Worm (Caenorhabditis elegans): Measurements from ENCODE around the gene C36B7.2.

C36B7.2 gene

DNA sequence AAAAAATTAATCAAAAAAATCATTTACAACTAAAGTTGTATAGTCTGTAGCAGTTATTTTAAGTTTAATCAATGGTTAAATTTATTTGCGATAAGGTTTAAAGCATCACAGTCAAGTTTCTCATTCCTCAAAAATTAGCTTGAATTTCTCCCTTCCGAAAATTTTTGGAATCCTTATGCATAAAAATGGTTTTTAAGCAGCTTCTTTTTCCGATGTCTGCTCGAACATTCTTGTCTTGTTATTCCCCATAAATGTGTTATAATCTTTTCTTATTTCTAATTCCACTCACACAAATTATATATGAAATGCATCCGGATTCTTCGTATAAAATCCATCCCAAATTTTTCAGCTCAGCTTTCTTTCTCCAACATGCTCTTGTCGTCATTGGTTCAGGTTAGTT, 4.7 kb upstream of the C36B7.2 start, which contains the start of gene C36B7.3:
Gene C36B7.3 (plus strand): TSS at position 301 of the 400 bp plus-strand sequence.
- no peak for TF ChIP-seq akir-1 (GFP tag; optimal IDR thresholded peaks at IDR 0.05)
- no peak for TF ChIP-seq snpc-1.1 (tag; optimal IDR thresholded peaks at IDR 0.05; ENCODE audit: insufficient read depth)
- TF ChIP-seq atf-7 (tag; optimal IDR thresholded peaks at IDR 0.05), result no peak
- no peak for TF ChIP-seq egl-44 (GFP tag; IDR thresholded peaks at IDR 0.05)
- TF ChIP-seq chd-7 (tag; optimal IDR thresholded peaks at IDR 0.05), result no peak
- no peak for TF ChIP-seq ztf-3 (GFP tag; optimal IDR thresholded peaks at IDR 0.05)
- TF ChIP-seq sptf-2 (GFP tag; optimal IDR thresholded peaks at IDR 0.05), result no peak

DNA sequence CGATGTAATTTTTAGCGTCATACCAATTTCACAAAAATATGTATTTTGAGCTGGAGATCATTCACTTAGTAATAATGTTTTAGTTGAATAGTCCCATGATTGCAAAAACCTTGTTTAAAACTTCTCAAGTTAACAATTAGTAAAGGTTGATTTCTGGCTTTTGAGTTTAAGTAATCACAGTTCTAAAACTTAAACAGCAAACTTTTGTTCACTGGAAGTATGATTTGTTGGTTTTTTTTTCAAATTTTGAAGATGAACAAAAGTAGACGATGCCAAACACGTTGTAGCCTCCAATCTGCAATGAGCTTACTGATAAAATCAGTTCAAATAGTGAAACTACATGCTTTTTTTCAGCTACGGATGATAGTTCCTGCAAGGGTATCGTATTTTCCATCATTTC, 6.4 kb downstream of the C36B7.2 start, which contains the start of gene C36B7.1:
Gene C36B7.1 (plus strand): TSS at position 301 of the 400 bp plus-strand sequence.
- no peak for TF ChIP-seq F33H1.4 (GFP tag; IDR thresholded peaks at IDR 0.05)
- no peak for TF ChIP-seq F57C9.4 (tag; optimal IDR thresholded peaks at IDR 0.05)
- no peak for TF ChIP-seq madf-10 (tag; optimal IDR thresholded peaks at IDR 0.05)
- TF ChIP-seq cebp-2 (GFP tag; IDR thresholded peaks at IDR 0.05), result no peak
- TF ChIP-seq hlh-12 (tag; optimal IDR thresholded peaks at IDR 0.05), result no peak
- TF ChIP-seq cebp-1 (GFP tag; IDR thresholded peaks at IDR 0.05), result no peak
- no peak for TF ChIP-seq cebp-1 (tag; optimal IDR thresholded peaks at IDR 0.05)
- no peak for TF ChIP-seq ztf-6 (GFP tag; IDR thresholded peaks at IDR 0.05)
- TF ChIP-seq ccch-3 (GFP tag; optimal IDR thresholded peaks at IDR 0.05), result no peak
- no peak for TF ChIP-seq bed-1 (GFP tag; IDR thresholded peaks at IDR 0.05)
- no peak for TF ChIP-seq ztf-3 (GFP tag; optimal IDR thresholded peaks at IDR 0.05)
- TF ChIP-seq unc-130 (GFP tag; optimal IDR thresholded peaks at IDR 0.05), result no peak
- no peak for TF ChIP-seq C06A6.2 (GFP tag; conservative IDR thresholded peaks at IDR 0.05)
- TF ChIP-seq snpc-4 (GFP tag; optimal IDR thresholded peaks at IDR 0.05), result no peak
- no peak for TF ChIP-seq snpc-4 (tag; optimal IDR thresholded peaks at IDR 0.05)
- no peak for TF ChIP-seq nhr-120 (GFP tag; IDR thresholded peaks at IDR 0.05)
- TF ChIP-seq somi-1 (GFP tag; optimal IDR thresholded peaks at IDR 0.05), result no peak
- no peak for TF ChIP-seq lir-1 (GFP tag; conservative IDR thresholded peaks at IDR 0.05)
- TF ChIP-seq ztf-26 (tag; optimal IDR thresholded peaks at IDR 0.05), result no peak
- TF ChIP-seq attf-5 (GFP tag; optimal IDR thresholded peaks at IDR 0.05), result no peak
- no peak for TF ChIP-seq dpff-1 (tag; optimal IDR thresholded peaks at IDR 0.05)
- TF ChIP-seq mxl-1 (tag; optimal IDR thresholded peaks at IDR 0.05), result no peak

DNA sequence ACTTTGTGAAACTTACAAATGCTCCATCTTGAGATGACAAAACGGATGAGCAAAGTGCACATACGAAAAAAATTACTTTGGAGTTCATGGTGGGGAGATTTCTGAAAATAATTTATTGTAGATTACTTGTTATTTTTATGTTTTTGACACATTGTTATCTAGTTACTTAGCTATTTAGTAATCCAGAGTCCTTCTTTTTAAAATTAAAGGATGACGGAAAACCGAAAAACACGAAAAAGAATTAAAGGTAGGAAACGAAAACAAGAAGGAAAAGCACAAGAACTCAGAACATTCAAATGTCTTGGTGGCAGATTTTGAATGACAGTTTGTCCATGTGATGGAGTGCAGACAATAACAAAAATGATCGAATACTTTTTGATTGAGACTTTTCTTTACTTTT, 10.7 kb downstream of the C36B7.2 start, which contains the start of gene hen-1:
Gene hen-1 (minus strand): TSS at position 101 of the 400 bp plus-strand sequence.
- no peak for TF ChIP-seq mxl-1 (tag; optimal IDR thresholded peaks at IDR 0.05)
- TF ChIP-seq F10E7.11 (tag; optimal IDR thresholded peaks at IDR 0.05), result no peak
- no peak for TF ChIP-seq akir-1 (GFP tag; optimal IDR thresholded peaks at IDR 0.05)
- TF ChIP-seq pha-4 (tag; optimal IDR thresholded peaks at IDR 0.05), result no peak
- TF ChIP-seq Y95B8A.8 (GFP tag; IDR thresholded peaks at IDR 0.05), result no peak

DNA sequence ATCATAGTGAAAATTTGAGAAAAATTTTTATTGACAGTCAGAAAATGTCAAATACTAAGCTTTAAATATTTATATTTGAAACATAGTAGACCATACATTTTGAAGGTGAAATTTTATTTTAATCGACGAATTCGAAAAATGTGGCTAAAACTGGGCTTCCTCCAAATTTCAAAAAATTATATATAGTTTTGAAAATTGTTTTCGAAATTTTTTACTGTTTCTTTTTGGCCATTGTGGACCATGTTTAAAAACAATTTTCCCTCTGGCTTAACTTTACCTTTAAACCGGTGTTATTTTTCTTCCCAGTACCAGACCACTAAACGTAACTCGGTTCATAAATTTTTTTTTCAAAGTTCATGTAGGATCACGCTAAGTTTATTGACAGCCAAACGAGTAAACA, 16.5 kb downstream of the C36B7.2 start:
- TF ChIP-seq pbrm-1 (GFP tag; IDR thresholded peaks at IDR 0.05) (no peak), pha-4 (tag; optimal IDR thresholded peaks at IDR 0.05) (no peak)

DNA sequence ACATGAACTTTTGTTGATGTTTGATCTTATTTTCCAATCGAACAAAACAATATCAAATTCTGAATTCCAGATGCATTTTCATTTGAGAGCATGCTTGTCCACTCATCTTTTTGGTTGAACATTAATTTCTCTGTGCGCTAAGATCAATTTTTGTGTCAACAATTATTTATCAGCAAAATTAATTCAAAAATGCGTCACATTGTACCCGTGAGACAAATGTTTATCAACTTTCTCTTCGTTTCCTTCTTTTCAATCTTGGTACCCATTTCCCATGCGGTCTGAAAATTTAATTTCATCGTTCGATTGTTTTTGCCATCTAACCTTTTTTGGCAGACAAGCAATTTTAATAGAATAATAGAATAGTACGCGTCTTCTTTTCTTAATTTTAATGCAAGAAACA, 17.8 kb downstream of the C36B7.2 start:
- TF ChIP-seq ztf-25 (GFP tag; IDR thresholded peaks at IDR 0.05) (no peak), aptf-3 (GFP tag; IDR thresholded peaks at IDR 0.05) (no peak), hlh-26 (GFP tag; conservative IDR thresholded peaks at IDR 0.05) (no peak), Y79H2A.3 (GFP tag; conservative IDR thresholded peaks at IDR 0.05) (no peak), ama-1 (optimal IDR thresholded peaks at IDR 0.05) (no peak), ama-1 (GFP tag; optimal IDR thresholded peaks at IDR 0.05) (no peak), nhr-80 (tag; optimal IDR thresholded peaks at IDR 0.05) (peak; percentile 5)

Data from whole organism, young adult.